Worm (Caenorhabditis elegans): ENCODE measurements around the gene imb-2.

Gene imb-2

ce11 chrII:14415427-14415826, 49.9 kb downstream of the imb-2 start:
- TF ChIP-seq elt-1 (tag; optimal IDR thresholded peaks at IDR 0.05; ENCODE audit: borderline replicate concordance, insufficient read depth) (no peak), flh-1 (GFP tag; optimal IDR thresholded peaks at IDR 0.05) (no peak), blmp-1 (tag; optimal IDR thresholded peaks at IDR 0.05) (no peak), elt-3 (tag; optimal IDR thresholded peaks at IDR 0.05) (no peak), hlh-1 (tag; optimal IDR thresholded peaks at IDR 0.05) (no peak), sem-2 (GFP tag; optimal IDR thresholded peaks at IDR 0.05) (no peak), nhr-12 (tag; optimal IDR thresholded peaks at IDR 0.05) (no peak), nhr-2 (tag; optimal IDR thresholded peaks at IDR 0.05) (no peak), ceh-43 (GFP tag; optimal IDR thresholded peaks at IDR 0.05) (no peak), M03D4.4 (tag; optimal IDR thresholded peaks at IDR 0.05) (no peak), ceh-83 (GFP tag; optimal IDR thresholded peaks at IDR 0.05) (no peak), ceh-39 (tag; optimal IDR thresholded peaks at IDR 0.05) (no peak), lin-32 (GFP tag; optimal IDR thresholded peaks at IDR 0.05) (no peak), mab-5 (tag; optimal IDR thresholded peaks at IDR 0.05) (no peak), snpc-4 (tag; optimal IDR thresholded peaks at IDR 0.05) (no peak), ham-2 (GFP tag; optimal IDR thresholded peaks at IDR 0.05) (no peak)

DNA sequence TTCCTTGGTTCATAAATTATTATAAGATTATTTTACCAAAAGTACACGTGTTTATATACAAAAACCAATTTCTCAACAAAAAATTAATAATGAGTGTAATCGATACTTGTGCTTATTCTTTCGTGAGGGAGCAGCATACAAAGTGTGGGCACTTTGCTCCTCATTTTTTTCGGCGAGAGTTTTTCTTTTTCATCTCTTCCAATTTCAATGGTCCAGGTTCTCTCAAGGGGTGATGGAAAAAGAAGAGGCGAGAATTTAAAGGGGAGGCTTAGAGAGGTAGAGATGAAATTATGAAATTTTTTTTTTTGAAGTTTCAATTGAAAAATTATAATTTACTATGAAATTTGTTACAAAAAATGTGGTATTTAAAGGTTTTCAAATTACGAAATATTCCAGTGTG, 51.5 kb downstream of the imb-2 start:
- no peak for TF ChIP-seq drap-1 (GFP tag; optimal IDR thresholded peaks at IDR 0.05)
- peak; percentile 5 for TF ChIP-seq ces-1 (GFP tag; optimal IDR thresholded peaks at IDR 0.05)
- TF ChIP-seq cnd-1 (tag; optimal IDR thresholded peaks at IDR 0.05), result no peak

All from whole organism, mixed stage, embryonic.